Worm (Caenorhabditis elegans) whole organism, midembryonic: ENCODE results near the gene ZK228.4.

ENCODE experiments used
- flt-1 ChIP-seq: fragments of 200-800 bp; sonication (Bioruptor generic); IDR thresholded peaks from 2 replicates; pipeline ENCODE4 v1.3.6; 2022; ENCODE audit warnings: missing genetic modification characterization, missing compliant biosample characterization
- ztf-23 ChIP-seq: fragments of 200-800 bp; sonication (Bioruptor generic); IDR thresholded peaks from 2 replicates; pipeline ENCODE4 v1.3.6; 2022; ENCODE audit warnings: missing genetic modification reagents, missing genetic modification characterization, missing compliant biosample characterization
- ztf-29 ChIP-seq: fragments of 200-800 bp; sonication (Bioruptor generic); IDR thresholded peaks from 2 replicates; pipeline ENCODE4 v1.3.6; 2022; ENCODE audit warnings: missing genetic modification reagents, missing genetic modification characterization, missing compliant biosample characterization

DNA sequence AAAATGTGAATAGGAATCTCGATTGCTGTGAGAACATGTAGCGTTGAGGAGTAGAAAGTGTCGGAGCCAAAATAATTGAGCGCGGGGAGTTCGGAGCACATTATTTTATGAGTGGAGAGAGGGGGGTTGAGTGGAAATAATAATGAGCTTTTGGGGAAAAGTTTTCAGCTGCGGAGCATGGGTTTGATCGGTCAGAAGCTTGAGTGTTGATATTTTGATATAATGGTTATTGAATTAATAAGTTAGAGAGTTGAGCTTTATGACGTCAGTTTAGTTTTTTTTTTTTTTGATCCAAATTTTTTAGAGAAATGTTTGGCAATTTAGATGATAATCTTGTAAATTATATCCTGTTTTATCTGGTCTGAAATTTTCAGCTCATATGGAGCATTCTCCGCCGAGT lies 17.6 kb downstream of the ZK228.4 start, which contains the start of gene srh-178:
- TF ChIP-seq flt-1 (no peak), ztf-29 (no peak), ztf-23 (GFP tag; lab: Robert Waterston, UW) (no peak)
